Fruit fly (Drosophila melanogaster): ENCODE data around the gene CG12493.

Gene CG12493

dm6 chr3L:4721886-4722285 is 31.7 kb downstream of the CG12493 start:
- TF ChIP-seq Dll (optimal IDR thresholded peaks at IDR 0.05) (no peak), EcR (GFP tag; optimal IDR thresholded peaks at IDR 0.05) (no peak), pan (optimal IDR thresholded peaks at IDR 0.05) (no peak), psq (optimal IDR thresholded peaks at IDR 0.05) (no peak), usp (GFP tag; optimal IDR thresholded peaks at IDR 0.05) (no peak), CG8478 (optimal IDR thresholded peaks at IDR 0.05) (no peak)

dm6 chr3L:4720510-4721157 is 32.9 kb downstream of the CG12493 start:
- no peak for TF ChIP-seq usp (GFP tag; optimal IDR thresholded peaks at IDR 0.05)
- no peak for TF ChIP-seq psq (optimal IDR thresholded peaks at IDR 0.05)
- no peak for TF ChIP-seq pan (optimal IDR thresholded peaks at IDR 0.05)
- no peak for TF ChIP-seq Dll (optimal IDR thresholded peaks at IDR 0.05)
- no peak for TF ChIP-seq EcR (GFP tag; optimal IDR thresholded peaks at IDR 0.05)
- TF ChIP-seq CG8478 (optimal IDR thresholded peaks at IDR 0.05), result no peak

dm6 chr3L:4719743-4720142 is 33.8 kb downstream of the CG12493 start:
- TF ChIP-seq EcR (GFP tag; optimal IDR thresholded peaks at IDR 0.05) (peak in 1 of 2 experiments; percentile 44), Dll (optimal IDR thresholded peaks at IDR 0.05) (no peak)

dm6 chr3L:4709790-4710189 is 43.7 kb downstream of the CG12493 start, which contains the start of gene CG13712:
Gene CG13712, minus strand, starts transcription at chr3L:4709890.
- TF ChIP-seq EcR (GFP tag; optimal IDR thresholded peaks at IDR 0.05) (no peak), pan (optimal IDR thresholded peaks at IDR 0.05) (no peak), Dll (optimal IDR thresholded peaks at IDR 0.05) (no peak)

- TF ChIP-seq Dll (optimal IDR thresholded peaks at IDR 0.05) (no peak), psq (optimal IDR thresholded peaks at IDR 0.05) (no peak), pan (optimal IDR thresholded peaks at IDR 0.05) (no peak), EcR (GFP tag; optimal IDR thresholded peaks at IDR 0.05) (no peak), CG8478 (optimal IDR thresholded peaks at IDR 0.05) (no peak), usp (GFP tag; optimal IDR thresholded peaks at IDR 0.05) (no peak)
Measured at dm6 chr3L:4708536-4708935, 45.0 kb downstream of the CG12493 start.

- TF ChIP-seq psq (optimal IDR thresholded peaks at IDR 0.05) (no peak), EcR (GFP tag; optimal IDR thresholded peaks at IDR 0.05) (no peak), pan (optimal IDR thresholded peaks at IDR 0.05) (no peak), CG8478 (optimal IDR thresholded peaks at IDR 0.05) (no peak), usp (GFP tag; optimal IDR thresholded peaks at IDR 0.05) (no peak), Dll (optimal IDR thresholded peaks at IDR 0.05) (no peak)
Measured at dm6 chr3L:4707831-4708230, 45.7 kb downstream of the CG12493 start.

All from whole organism.